Fruit fly (Drosophila melanogaster) whole organism, embryonic: Measurements from ENCODE around the gene CG43407.

Experiments
- Ada2b ChIP-seq: fragments of 200-800 bp; sonication (Bioruptor generic); IDR thresholded peaks from 2 replicates; pipeline ENCODE4 v1.3.6; 2022; ENCODE audit warnings: missing biosample characterization, missing genetic modification characterization
- Bgb ChIP-seq: fragments of 200-800 bp; sonication (Bioruptor generic); IDR thresholded peaks from 2 replicates; pipeline ENCODE4 v1.3.6; 2022; ENCODE audit warnings: missing biosample characterization, missing genetic modification characterization; ENCODE audit not compliant: partially characterized antibody
- CG10267 ChIP-seq: fragments of 200-800 bp; sonication (Bioruptor generic); optimal IDR thresholded peaks from 2 replicates; lab custom pipeline; 2018; ENCODE audit warnings: missing biosample characterization, mild to moderate bottlenecking, missing genetic modification characterization, moderate library complexity
- CG12942 ChIP-seq: fragments of 200-800 bp; sonication (Bioruptor generic); optimal IDR thresholded peaks from 3 replicates; lab custom pipeline; 2016; ENCODE audit warnings: missing biosample characterization, missing genetic modification characterization
- CG15073 ChIP-seq: fragments of 200-800 bp; sonication (Bioruptor generic); optimal IDR thresholded peaks from 2 replicates; lab custom pipeline; 2016; ENCODE audit warnings: missing biosample characterization, missing genetic modification characterization
- CG15269 ChIP-seq: fragments of 200-800 bp; sonication (Bioruptor generic); optimal IDR thresholded peaks from 2 replicates; lab custom pipeline; 2018; ENCODE audit warnings: missing biosample characterization, mild to moderate bottlenecking, missing genetic modification characterization, moderate library complexity
- CG17361 ChIP-seq: fragments of 200-800 bp; sonication (Bioruptor generic); IDR thresholded peaks from 3 replicates; pipeline ENCODE4 v1.3.6; 2022; ENCODE audit warnings: missing biosample characterization, missing genetic modification characterization
- CG31365 ChIP-seq: fragments of 200-800 bp; sonication (Bioruptor generic); optimal IDR thresholded peaks from 2 replicates; lab custom pipeline; 2018; ENCODE audit warnings: missing biosample characterization, mild to moderate bottlenecking, missing genetic modification characterization
- CG6813 ChIP-seq: fragments of 200-800 bp; sonication (Bioruptor generic); optimal IDR thresholded peaks from 2 replicates; lab custom pipeline; 2017; ENCODE audit warnings: missing biosample characterization, missing genetic modification characterization, mild to moderate bottlenecking, moderate library complexity, missing genetic modification reagents
- CG8359 ChIP-seq: fragments of 200-800 bp; sonication (Bioruptor generic); optimal IDR thresholded peaks from 2 replicates; lab custom pipeline; 2017; ENCODE audit warnings: missing biosample characterization, mild to moderate bottlenecking, missing genetic modification characterization, borderline replicate concordance
- CG9437 ChIP-seq: fragments of 200-800 bp; sonication (Bioruptor generic); optimal IDR thresholded peaks from 2 replicates; lab custom pipeline; 2018; ENCODE audit warnings: missing biosample characterization, mild to moderate bottlenecking, missing genetic modification characterization
- Dref ChIP-seq: fragments of 200-800 bp; sonication (Bioruptor generic); IDR thresholded peaks from 2 replicates; pipeline ENCODE4 v1.3.6; 2022; ENCODE audit warnings: missing biosample characterization, missing genetic modification characterization
- Fer2 ChIP-seq: fragments of 200-800 bp; sonication (Bioruptor generic); optimal IDR thresholded peaks from 2 replicates; lab custom pipeline; 2018; ENCODE audit warnings: missing biosample characterization, mild to moderate bottlenecking, missing genetic modification characterization, moderate library complexity
- Fer3 ChIP-seq: fragments of 200-800 bp; sonication (Bioruptor generic); optimal IDR thresholded peaks from 2 replicates; lab custom pipeline; 2018; ENCODE audit warnings: missing biosample characterization, mild to moderate bottlenecking, missing genetic modification characterization, moderate library complexity
- Hr39 ChIP-seq: fragments of >200 bp; optimal IDR thresholded peaks from 2 replicates; lab custom pipeline; 2017
- Lim3 ChIP-seq: fragments of 200-800 bp; sonication (Bioruptor generic); IDR thresholded peaks from 2 replicates; pipeline ENCODE4 v1.3.6; 2022; ENCODE audit warnings: missing biosample characterization, missing genetic modification characterization
- Med ChIP-seq: fragments of 200-800 bp; sonication (Bioruptor generic); peaks from one replicate; lab custom pipeline; 2016; ENCODE audit warnings: missing biosample characterization, missing genetic modification characterization, mild to moderate bottlenecking, inconsistent platforms, moderate library complexity
- Mes4 ChIP-seq: fragments of 200-800 bp; sonication (Bioruptor generic); optimal IDR thresholded peaks from 2 replicates; lab custom pipeline; 2016; ENCODE audit warnings: missing biosample characterization, missing genetic modification characterization
- Myb ChIP-seq: fragments of 200-800 bp; sonication (Bioruptor generic); optimal IDR thresholded peaks from 2 replicates; lab custom pipeline; 2016; ENCODE audit warnings: missing biosample characterization, missing genetic modification characterization
- NK7.1 ChIP-seq: fragments of 200-800 bp; sonication (Bioruptor generic); optimal IDR thresholded peaks from 3 replicates; lab custom pipeline; 2016; ENCODE audit warnings: missing biosample characterization, missing genetic modification characterization
- Six4 ChIP-seq: fragments of 200-800 bp; sonication (Bioruptor generic); optimal IDR thresholded peaks from 2 replicates; lab custom pipeline; 2016; ENCODE audit warnings: missing biosample characterization, missing genetic modification characterization
- Sry-β ChIP-seq: fragments of 200-800 bp; sonication (Bioruptor generic); optimal IDR thresholded peaks from 2 replicates; lab custom pipeline; 2018; ENCODE audit warnings: missing biosample characterization, mild to moderate bottlenecking, missing genetic modification characterization, moderate library complexity
- amos ChIP-seq: fragments of 200-800 bp; sonication (Bioruptor generic); IDR thresholded peaks from 2 replicates; pipeline ENCODE4 v1.3.6; 2022; ENCODE audit warnings: missing biosample characterization, missing genetic modification characterization; ENCODE audit not compliant: partially characterized antibody
- bcd ChIP-seq: fragments of 200-800 bp; sonication (Bioruptor generic); optimal IDR thresholded peaks from 2 replicates; lab custom pipeline; 2017; ENCODE audit warnings: missing biosample characterization, mild to moderate bottlenecking, missing genetic modification characterization
- bsh ChIP-seq, 2 experiments: fragments of 200-800 bp; sonication (Bioruptor generic); optimal IDR thresholded peaks; 2 replicates each; lab custom pipeline; 2017 to 2018; ENCODE audit warnings: mild to moderate bottlenecking in 2 of 2, missing biosample characterization in 2 of 2, missing genetic modification characterization in 2 of 2, moderate library complexity in 1 of 2
- cato ChIP-seq: fragments of 200-800 bp; sonication (Bioruptor generic); optimal IDR thresholded peaks from 2 replicates; lab custom pipeline; 2016; ENCODE audit warnings: missing biosample characterization, missing genetic modification characterization, borderline replicate concordance
- caup ChIP-seq: fragments of 200-800 bp; sonication (Bioruptor generic); optimal IDR thresholded peaks from 3 replicates; lab custom pipeline; 2017; ENCODE audit warnings: missing biosample characterization, mild to moderate bottlenecking, missing genetic modification characterization, moderate library complexity; ENCODE audit not compliant: severe bottlenecking
- chif ChIP-seq, 2 experiments: fragments of 200-800 bp; sonication (Bioruptor generic); optimal IDR thresholded peaks; 3 replicates each; lab custom pipeline; 2016; ENCODE audit warnings: missing biosample characterization in 2 of 2, missing genetic modification characterization in 2 of 2
- chinmo ChIP-seq: fragments of 200-800 bp; sonication (Bioruptor generic); IDR thresholded peaks from 4 replicates; pipeline ENCODE4 v1.3.6; 2022; ENCODE audit warnings: missing biosample characterization, missing genetic modification characterization; ENCODE audit not compliant: partially characterized antibody
- ci ChIP-seq: fragments of 200-800 bp; sonication (Bioruptor generic); IDR thresholded peaks from 3 replicates; pipeline ENCODE4 v1.3.6; 2022; ENCODE audit warnings: missing biosample characterization, missing genetic modification characterization
- croc ChIP-seq: fragments of 200-800 bp; sonication (Bioruptor generic); conservative IDR thresholded peaks from 3 replicates; pipeline ENCODE4 v1.3.6; 2022; ENCODE audit warnings: missing biosample characterization, missing genetic modification characterization
- crp ChIP-seq, 2 experiments: fragments of 200-800 bp; sonication (Bioruptor generic); optimal IDR thresholded peaks; 2 replicates in 1 of 2; 3 replicates in 1 of 2; lab custom pipeline; 2017; ENCODE audit warnings: missing biosample characterization in 2 of 2, missing genetic modification characterization in 2 of 2, mild to moderate bottlenecking in 1 of 2, moderate library complexity in 1 of 2
- dan ChIP-seq: fragments of 200-800 bp; sonication (Bioruptor generic); IDR thresholded peaks from 2 replicates; pipeline ENCODE4 v1.3.6; 2022; ENCODE audit warnings: missing biosample characterization, missing genetic modification characterization
- danr ChIP-seq: fragments of 200-800 bp; sonication (Bioruptor generic); IDR thresholded peaks from 2 replicates; pipeline ENCODE4 v1.3.6; 2022; ENCODE audit warnings: missing biosample characterization, missing genetic modification characterization
- en ChIP-seq: fragments of 200-800 bp; sonication (Bioruptor generic); optimal IDR thresholded peaks from 2 replicates; lab custom pipeline; 2016; ENCODE audit warnings: missing biosample characterization, missing genetic modification characterization
- fd64A ChIP-seq: fragments of 200-800 bp; sonication (Bioruptor generic); optimal IDR thresholded peaks from 3 replicates; lab custom pipeline; 2018; ENCODE audit warnings: missing biosample characterization, mild to moderate bottlenecking, missing genetic modification characterization
- gem ChIP-seq: fragments of 200-800 bp; sonication (Bioruptor generic); optimal IDR thresholded peaks from 2 replicates; lab custom pipeline; 2019; ENCODE audit warnings: missing biosample characterization, mild to moderate bottlenecking, missing genetic modification characterization, moderate library complexity
- hkb ChIP-seq, 2 experiments: fragments of 200-800 bp in 1 of 2; fragments of >200 bp in 1 of 2; sonication (Bioruptor generic) in 1 of 2; IDR thresholded peaks in 1 of 2; optimal IDR thresholded peaks in 1 of 2; 2 replicates each; pipeline versions ENCODE4 v1.3.6 to Lab custom; 2017 to 2022; ENCODE audit warnings: missing biosample characterization in 1 of 2, missing genetic modification characterization in 1 of 2
- lbe ChIP-seq: fragments of 200-800 bp; sonication (Bioruptor generic); optimal IDR thresholded peaks from 2 replicates; lab custom pipeline; 2016; ENCODE audit warnings: missing biosample characterization, mild to moderate bottlenecking, missing genetic modification characterization
- lov ChIP-seq, 2 experiments: fragments of 200-800 bp in 1 of 2; fragments of >200 bp in 1 of 2; sonication (Bioruptor generic) in 1 of 2; IDR thresholded peaks in 1 of 2; optimal IDR thresholded peaks in 1 of 2; 2 replicates in 1 of 2; 3 replicates in 1 of 2; pipeline versions ENCODE4 v1.3.6 to Lab custom; 2017 to 2022; ENCODE audit warnings: missing biosample characterization in 1 of 2, missing genetic modification characterization in 1 of 2
- pnt ChIP-seq: fragments of 200-800 bp; sonication (Bioruptor generic); optimal IDR thresholded peaks from 3 replicates; lab custom pipeline; 2016; ENCODE audit warnings: missing biosample characterization, missing genetic modification characterization
- pros ChIP-seq: fragments of 200-800 bp; sonication (Bioruptor generic); optimal IDR thresholded peaks from 3 replicates; lab custom pipeline; 2019; ENCODE audit warnings: missing biosample characterization, mild to moderate bottlenecking, missing genetic modification characterization, moderate library complexity
- pzg ChIP-seq: fragments of 200-800 bp; sonication (Bioruptor generic); optimal IDR thresholded peaks from 3 replicates; lab custom pipeline; 2018; ENCODE audit warnings: missing biosample characterization, mild to moderate bottlenecking, missing genetic modification characterization, moderate library complexity
- slp2 ChIP-seq: fragments of 200-800 bp; sonication (Bioruptor generic); optimal IDR thresholded peaks from 2 replicates; lab custom pipeline; 2016; ENCODE audit warnings: missing biosample characterization, missing genetic modification characterization
- ssp ChIP-seq: fragments of 200-800 bp; sonication (Bioruptor generic); IDR thresholded peaks from 2 replicates; pipeline ENCODE4 v1.3.6; 2022; ENCODE audit warnings: missing biosample characterization, missing genetic modification characterization
- zen2 ChIP-seq: fragments of 200-800 bp; sonication (Bioruptor generic); IDR thresholded peaks from 3 replicates; pipeline ENCODE4 v1.3.6; 2022; ENCODE audit warnings: missing biosample characterization, missing genetic modification characterization; ENCODE audit not compliant: partially characterized antibody

The CG43407 gene

DNA sequence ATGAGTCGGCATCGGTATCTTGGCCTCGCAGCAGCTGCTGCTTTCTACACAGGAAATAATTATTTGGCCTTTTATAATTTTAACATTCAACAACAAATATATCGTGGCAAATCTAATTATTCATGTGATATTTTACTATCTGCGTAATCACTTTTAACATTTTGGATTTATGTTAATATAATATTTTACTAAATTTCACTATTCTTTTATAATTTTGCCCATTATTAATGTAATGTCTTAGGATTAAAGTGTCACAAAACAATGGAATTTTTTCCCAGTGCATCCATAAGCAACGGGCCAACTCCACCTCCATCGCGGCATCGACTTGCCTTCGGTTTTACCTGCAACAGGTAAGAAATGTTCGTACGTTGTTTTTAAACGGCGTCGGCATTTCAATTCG, 10.7 kb downstream of the CG43407 start (continued):
- TF ChIP-seq Lim3 (GFP tag; lab: Robert Waterston, UW) (no peak), CG8359 (peak; percentile 75), amos (no peak)
- TF ChIP-seq, all 482 proteins: peak for 288

DNA sequence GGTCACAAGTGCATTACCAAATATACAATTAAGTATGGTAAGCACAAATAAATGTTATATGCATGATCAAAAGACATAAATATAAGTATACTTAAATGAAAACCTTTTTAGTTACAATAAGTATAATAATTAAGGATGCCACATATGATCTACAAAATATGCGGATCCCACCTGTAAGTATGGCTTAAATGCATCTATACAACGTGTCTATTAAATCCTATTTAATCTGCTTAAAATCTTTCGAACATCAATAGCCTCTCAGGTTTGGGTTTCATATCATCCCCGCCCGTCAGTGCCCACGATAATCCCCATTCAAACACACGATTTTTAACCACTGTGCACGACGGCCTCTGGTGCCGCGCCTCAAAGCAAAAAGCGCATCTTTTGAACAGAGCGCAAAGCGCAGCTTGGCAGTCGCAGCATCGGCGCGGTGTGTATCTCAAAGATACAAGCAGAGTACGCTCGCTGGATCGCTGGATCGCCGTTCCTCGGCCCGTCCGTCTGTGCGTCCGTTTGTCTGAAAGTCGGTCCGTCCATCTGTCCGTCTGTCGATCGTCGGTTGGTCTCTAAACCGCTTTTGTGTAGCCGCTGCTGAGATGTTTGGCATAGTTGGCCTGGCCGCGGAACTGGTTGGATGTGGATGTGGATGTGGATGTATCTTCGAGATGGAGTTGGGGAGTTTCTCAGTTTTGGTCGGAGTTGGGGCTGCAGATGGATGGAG, 11.4 kb downstream of the CG43407 start:
- TF ChIP-seq cato (GFP tag; lab: Kevin White, UChicago) (no peak), Fer2 (tag; lab: Kevin White, UChicago) (no peak), bcd (peak; percentile 22), Lim3 (GFP tag; lab: Robert Waterston, UW) (no peak), zen2 (GFP tag; lab: Robert Waterston, UW) (no peak), CG15073 (GFP tag; lab: Kevin White, UChicago) (no peak), pros (GFP tag; lab: Kevin White, UChicago) (peak; percentile 74), Fer3 (tag; lab: Kevin White, UChicago) (no peak), Mes4 (GFP tag; lab: Kevin White, UChicago) (no peak), ci (GFP tag; lab: Robert Waterston, UW) (0 out of 3 replicates have a peak, but pooled peaks have one; percentile 8), NK7.1 (no peak), en (GFP tag; lab: Kevin White, UChicago) (no peak), dan (GFP tag; lab: Robert Waterston, UW) (no peak), ssp (no peak), croc (GFP tag; lab: Robert Waterston, UW) (no peak), chif (GFP tag; optimal IDR thresholded peaks at IDR 0.05; lab: Kevin White, UChicago) (no peak), Dref (GFP tag; lab: Robert Waterston, UW) (no peak), danr (GFP tag; lab: Robert Waterston, UW) (no peak), bsh (GFP tag; optimal IDR thresholded peaks at IDR 0.05; lab: Kevin White, UChicago) (peak; percentile 40 to 80), pnt (GFP tag; lab: Kevin White, UChicago) (no peak), Bgb (GFP tag; lab: Robert Waterston, UW) (no peak), pzg (no peak), crp (GFP tag; optimal IDR thresholded peaks at IDR 0.05; lab: Kevin White, UChicago) (no peak), hkb (optimal IDR thresholded peaks at IDR 0.05; lab: Kevin White, UChicago) (no peak), hkb (GFP tag; IDR thresholded peaks at IDR 0.05; lab: Robert Waterston, UW) (0 out of 2 replicates have a peak, but pooled peaks have one; percentile 39), Med (GFP tag; lab: Kevin White, UChicago) (peak; percentile 23), fd64A (GFP tag; lab: Kevin White, UChicago) (no peak), Six4 (GFP tag; lab: Kevin White, UChicago) (no peak), Hr39 (lab: Kevin White, UChicago) (no peak), CG10267 (tag; lab: Kevin White, UChicago) (peak; percentile 7), CG6813 (GFP tag; lab: Kevin White, UChicago) (peak; percentile 5), lbe (GFP tag; lab: Kevin White, UChicago) (peak; percentile 38), caup (GFP tag; lab: Kevin White, UChicago) (no peak), Myb (GFP tag; lab: Kevin White, UChicago) (no peak), gem (peak; percentile 66), CG9437 (GFP tag; lab: Kevin White, UChicago) (peak; percentile 30), CG17361 (peak; percentile 67; the same call in 2 of the 3 replicates), CG15269 (tag; lab: Kevin White, UChicago) (peak; percentile 17), Ada2b (GFP tag; lab: Robert Waterston, UW) (0 out of 2 replicates have a peak, but pooled peaks have one; percentile 17), Sry-β (no peak), CG31365 (tag; lab: Kevin White, UChicago) (no peak), CG12942 (GFP tag; lab: Kevin White, UChicago) (peak; percentile 1), chinmo (GFP tag; lab: Robert Waterston, UW) (peak; percentile 66; the same call in 1 of the 4 replicates), lov (optimal IDR thresholded peaks at IDR 0.05; lab: Kevin White, UChicago) (no peak), lov (GFP tag; IDR thresholded peaks at IDR 0.05; lab: Robert Waterston, UW) (0 out of 3 replicates have a peak, but pooled peaks have one; percentile 43), slp2 (no peak)
